Worm (Caenorhabditis elegans) whole organism, midembryonic: ENCODE results near the gene ceh-79.

Source experiments
- T22C8.4 ChIP-seq: fragments of 200-800 bp; sonication (Bioruptor generic); IDR thresholded peaks from 2 replicates; pipeline ENCODE4 v1.3.6; 2022; ENCODE audit warnings: missing genetic modification characterization, missing compliant biosample characterization
- cog-1 ChIP-seq: sonication (generic microtip); optimal IDR thresholded peaks from 2 replicates; lab custom pipeline; 2016; ENCODE audit warnings: missing genetic modification characterization, missing compliant biosample characterization
- flt-1 ChIP-seq: fragments of 200-800 bp; sonication (Bioruptor generic); IDR thresholded peaks from 2 replicates; pipeline ENCODE4 v1.3.6; 2022; ENCODE audit warnings: missing genetic modification characterization, missing compliant biosample characterization
- med-1 ChIP-seq: sonication (generic microtip); optimal IDR thresholded peaks from 2 replicates; lab custom pipeline; 2017; ENCODE audit warnings: missing genetic modification characterization, mild to moderate bottlenecking, missing compliant biosample characterization, antibody characterized with exemption, missing genetic modification reagents; ENCODE audit not compliant: insufficient read depth
- ref-1 ChIP-seq: fragments of 200-800 bp; sonication (Bioruptor generic); conservative IDR thresholded peaks from 2 replicates; pipeline ENCODE4 v1.3.6; 2022; ENCODE audit warnings: missing genetic modification reagents, missing genetic modification characterization, missing compliant biosample characterization
- tab-1 ChIP-seq: fragments of 200-800 bp; sonication (Bioruptor generic); IDR thresholded peaks from 2 replicates; pipeline ENCODE4 v1.3.6; 2022; ENCODE audit warnings: missing genetic modification characterization, missing compliant biosample characterization
- ztf-23 ChIP-seq: fragments of 200-800 bp; sonication (Bioruptor generic); IDR thresholded peaks from 2 replicates; pipeline ENCODE4 v1.3.6; 2022; ENCODE audit warnings: missing genetic modification reagents, missing genetic modification characterization, missing compliant biosample characterization
- ztf-29 ChIP-seq: fragments of 200-800 bp; sonication (Bioruptor generic); IDR thresholded peaks from 2 replicates; pipeline ENCODE4 v1.3.6; 2022; ENCODE audit warnings: missing genetic modification reagents, missing genetic modification characterization, missing compliant biosample characterization

ce11 chrV:13274615-13275014 is 27.0 kb upstream of the ceh-79 start:
- TF ChIP-seq ztf-29 (GFP tag; lab: Robert Waterston, UW) (no peak), ref-1 (GFP tag; lab: Robert Waterston, UW) (no peak), flt-1 (GFP tag; lab: Robert Waterston, UW) (no peak), tab-1 (GFP tag; lab: Robert Waterston, UW) (no peak), T22C8.4 (GFP tag; lab: Robert Waterston, UW) (no peak), ztf-23 (no peak), med-1 (GFP tag; lab: Kevin White, UChicago) (no peak), cog-1 (tag; lab: Kevin White, UChicago) (no peak)
